Worm (Caenorhabditis elegans): Measurements from ENCODE around the gene B0336.7.

The B0336.7 gene

ce11 chrIII:5720266-5721019, 23.3 kb upstream of the B0336.7 start:
- TF ChIP-seq aly-1 (tag; optimal IDR thresholded peaks at IDR 0.05) (peak; percentile 51), scrt-1 (GFP tag; IDR thresholded peaks at IDR 0.05) (0 out of 2 replicates have a peak, but pooled peaks have one; percentile 9), hmg-4 (GFP tag; optimal IDR thresholded peaks at IDR 0.05) (peak; percentile 27), pes-1 (GFP tag; IDR thresholded peaks at IDR 0.05) (no peak)

ce11 chrIII:5719832-5720194, 22.6 kb upstream of the B0336.7 start:
- no peak for TF ChIP-seq tbx-37 (GFP tag; conservative IDR thresholded peaks at IDR 0.05)
- no peak for TF ChIP-seq F13C5.2 (tag; optimal IDR thresholded peaks at IDR 0.05)
- no peak for TF ChIP-seq ets-7 (tag; optimal IDR thresholded peaks at IDR 0.05)
- no peak for TF ChIP-seq B0310.2 (tag; optimal IDR thresholded peaks at IDR 0.05)
- no peak for TF ChIP-seq tra-4 (tag; optimal IDR thresholded peaks at IDR 0.05)
- no peak for TF ChIP-seq tbx-11 (GFP tag; IDR thresholded peaks at IDR 0.05)
- no peak for TF ChIP-seq aly-1 (tag; optimal IDR thresholded peaks at IDR 0.05)
- TF ChIP-seq ceh-36 (tag; optimal IDR thresholded peaks at IDR 0.05), result no peak
- TF ChIP-seq hnd-1 (tag; optimal IDR thresholded peaks at IDR 0.05), result no peak
- no peak for TF ChIP-seq flt-1 (GFP tag; IDR thresholded peaks at IDR 0.05)
- TF ChIP-seq ceh-13 (GFP tag; optimal IDR thresholded peaks at IDR 0.05), result no peak
- no peak for TF ChIP-seq hmg-4 (GFP tag; optimal IDR thresholded peaks at IDR 0.05)
- TF ChIP-seq pes-1 (GFP tag; IDR thresholded peaks at IDR 0.05), result no peak
- TF ChIP-seq sea-1 (GFP tag; conservative IDR thresholded peaks at IDR 0.05), result no peak
- TF ChIP-seq hmbx-1 (tag; optimal IDR thresholded peaks at IDR 0.05), result no peak
- no peak for TF ChIP-seq ama-1 (optimal IDR thresholded peaks at IDR 0.05)
- no peak for TF ChIP-seq scrt-1 (GFP tag; IDR thresholded peaks at IDR 0.05)

- no peak for TF ChIP-seq B0310.2 (tag; optimal IDR thresholded peaks at IDR 0.05)
- no peak for TF ChIP-seq flt-1 (GFP tag; IDR thresholded peaks at IDR 0.05)
- TF ChIP-seq ama-1 (optimal IDR thresholded peaks at IDR 0.05), result no peak
- TF ChIP-seq tbx-11 (GFP tag; IDR thresholded peaks at IDR 0.05), result no peak
- no peak for TF ChIP-seq aly-1 (tag; optimal IDR thresholded peaks at IDR 0.05)
- no peak for TF ChIP-seq hmg-4 (GFP tag; optimal IDR thresholded peaks at IDR 0.05)
- no peak for TF ChIP-seq pes-1 (GFP tag; IDR thresholded peaks at IDR 0.05)
- TF ChIP-seq scrt-1 (GFP tag; IDR thresholded peaks at IDR 0.05), result no peak
- no peak for TF ChIP-seq ceh-36 (tag; optimal IDR thresholded peaks at IDR 0.05)
These were observed 22.1 kb upstream of the B0336.7 start for ce11 chrIII:5719105-5719831.

DNA sequence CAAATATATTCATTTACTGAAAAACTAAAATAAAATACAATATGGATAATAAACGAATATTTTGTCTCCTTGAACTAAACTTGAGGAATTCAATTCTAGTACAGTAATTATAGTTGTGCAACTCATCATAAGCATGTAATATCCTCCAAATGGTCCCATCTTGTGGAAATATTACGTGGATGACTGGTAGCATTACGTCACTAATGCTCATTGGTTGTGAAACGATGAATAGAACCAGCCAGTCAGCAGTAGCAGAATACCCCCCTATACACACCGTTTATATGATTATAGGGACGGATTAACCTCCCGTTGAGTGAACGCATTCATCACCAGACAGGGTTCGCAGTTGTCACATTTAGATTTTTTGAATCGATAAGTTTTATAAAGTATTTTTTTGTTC, 21.2 kb upstream of the B0336.7 start:
- TF ChIP-seq hmbx-1 (tag; optimal IDR thresholded peaks at IDR 0.05) (no peak), scrt-1 (GFP tag; IDR thresholded peaks at IDR 0.05) (no peak), hmg-4 (GFP tag; optimal IDR thresholded peaks at IDR 0.05) (no peak), tra-4 (tag; optimal IDR thresholded peaks at IDR 0.05) (no peak), pes-1 (GFP tag; IDR thresholded peaks at IDR 0.05) (no peak), tbx-11 (GFP tag; IDR thresholded peaks at IDR 0.05) (no peak), B0310.2 (tag; optimal IDR thresholded peaks at IDR 0.05) (no peak), hnd-1 (tag; optimal IDR thresholded peaks at IDR 0.05) (no peak), ceh-13 (GFP tag; optimal IDR thresholded peaks at IDR 0.05) (no peak), sea-1 (GFP tag; conservative IDR thresholded peaks at IDR 0.05) (no peak), aly-1 (tag; optimal IDR thresholded peaks at IDR 0.05) (no peak), ceh-36 (tag; optimal IDR thresholded peaks at IDR 0.05) (no peak)

- no peak for TF ChIP-seq ceh-13 (GFP tag; optimal IDR thresholded peaks at IDR 0.05)
- no peak for TF ChIP-seq flt-1 (GFP tag; IDR thresholded peaks at IDR 0.05)
- TF ChIP-seq ets-7 (tag; optimal IDR thresholded peaks at IDR 0.05), result no peak
- no peak for TF ChIP-seq ama-1 (optimal IDR thresholded peaks at IDR 0.05)
- TF ChIP-seq tbx-37 (GFP tag; conservative IDR thresholded peaks at IDR 0.05), result no peak
- TF ChIP-seq F13C5.2 (tag; optimal IDR thresholded peaks at IDR 0.05), result no peak
- no peak for TF ChIP-seq tra-4 (tag; optimal IDR thresholded peaks at IDR 0.05)
- no peak for TF ChIP-seq ceh-36 (tag; optimal IDR thresholded peaks at IDR 0.05)
- TF ChIP-seq hmg-4 (GFP tag; optimal IDR thresholded peaks at IDR 0.05), result no peak
- no peak for TF ChIP-seq sea-1 (GFP tag; conservative IDR thresholded peaks at IDR 0.05)
- no peak for TF ChIP-seq pes-1 (GFP tag; IDR thresholded peaks at IDR 0.05)
- TF ChIP-seq B0310.2 (tag; optimal IDR thresholded peaks at IDR 0.05), result no peak
- TF ChIP-seq hnd-1 (tag; optimal IDR thresholded peaks at IDR 0.05), result no peak
- no peak for TF ChIP-seq scrt-1 (GFP tag; IDR thresholded peaks at IDR 0.05)
- TF ChIP-seq aly-1 (tag; optimal IDR thresholded peaks at IDR 0.05), result no peak
- no peak for TF ChIP-seq tbx-11 (GFP tag; IDR thresholded peaks at IDR 0.05)
- TF ChIP-seq hmbx-1 (tag; optimal IDR thresholded peaks at IDR 0.05), result no peak
These were observed 20.1 kb upstream of the B0336.7 start for ce11 chrIII:5717173-5717748.

DNA sequence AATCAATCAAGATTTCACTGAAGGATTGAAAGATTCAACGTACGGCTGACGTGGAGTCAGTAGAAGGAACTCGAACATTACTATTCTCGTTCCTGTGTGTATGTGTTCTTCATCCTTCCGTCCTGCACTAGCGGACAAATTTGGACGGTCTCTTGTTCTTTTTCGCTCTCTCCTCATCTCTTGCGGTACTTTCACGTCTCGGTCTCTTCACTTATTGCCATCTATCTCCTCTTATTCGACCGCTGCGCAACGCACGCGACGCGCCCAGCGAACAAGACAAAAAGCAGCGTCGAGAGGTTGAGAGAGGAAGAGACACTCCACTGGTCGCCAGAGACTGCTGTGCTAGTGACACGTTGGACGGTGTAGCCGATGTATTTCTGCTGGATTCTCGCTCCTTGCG, 18.3 kb upstream of the B0336.7 start:
- TF ChIP-seq flt-1 (GFP tag; IDR thresholded peaks at IDR 0.05), result no peak
- no peak for TF ChIP-seq sea-1 (GFP tag; conservative IDR thresholded peaks at IDR 0.05)
- no peak for TF ChIP-seq hmbx-1 (tag; optimal IDR thresholded peaks at IDR 0.05)
- no peak for TF ChIP-seq B0310.2 (tag; optimal IDR thresholded peaks at IDR 0.05)
- TF ChIP-seq tbx-37 (GFP tag; conservative IDR thresholded peaks at IDR 0.05), result 0 out of 2 replicates have a peak, but pooled peaks have one; percentile 8
- TF ChIP-seq ceh-13 (GFP tag; optimal IDR thresholded peaks at IDR 0.05), result no peak
- TF ChIP-seq ama-1 (optimal IDR thresholded peaks at IDR 0.05), result no peak
- TF ChIP-seq pes-1 (GFP tag; IDR thresholded peaks at IDR 0.05), result no peak
- no peak for TF ChIP-seq scrt-1 (GFP tag; IDR thresholded peaks at IDR 0.05)
- peak; percentile 11 for TF ChIP-seq ets-7 (tag; optimal IDR thresholded peaks at IDR 0.05)
- TF ChIP-seq hmg-4 (GFP tag; optimal IDR thresholded peaks at IDR 0.05), result peak; percentile 61
- TF ChIP-seq hnd-1 (tag; optimal IDR thresholded peaks at IDR 0.05), result no peak
- TF ChIP-seq ceh-36 (tag; optimal IDR thresholded peaks at IDR 0.05), result no peak
- peak; percentile 70 for TF ChIP-seq aly-1 (tag; optimal IDR thresholded peaks at IDR 0.05)
- TF ChIP-seq tra-4 (tag; optimal IDR thresholded peaks at IDR 0.05), result no peak
- no peak for TF ChIP-seq tbx-11 (GFP tag; IDR thresholded peaks at IDR 0.05)
- peak; percentile 54 for TF ChIP-seq F13C5.2 (tag; optimal IDR thresholded peaks at IDR 0.05)

Measured in whole organism, early embryonic.